Worm (Caenorhabditis elegans) whole organism, young adult: ENCODE data around the gene ify-1.

Experiments
- C06A6.2 ChIP-seq: fragments of 200-800 bp; sonication (Bioruptor generic); conservative IDR thresholded peaks from 2 replicates; pipeline ENCODE4 v1.3.6; 2022; ENCODE audit warnings: missing genetic modification characterization, missing compliant biosample characterization
- D2030.7 ChIP-seq: fragments of 200-800 bp; sonication (Bioruptor generic); IDR thresholded peaks from 2 replicates; pipeline ENCODE4 v1.3.6; 2022; ENCODE audit warnings: missing genetic modification reagents, missing genetic modification characterization, missing compliant biosample characterization
- T07F8.4 ChIP-seq: sonication (generic microtip); optimal IDR thresholded peaks from 2 replicates; lab custom pipeline; 2016; ENCODE audit warnings: mild to moderate bottlenecking, missing genetic modification characterization, moderate library complexity, missing compliant biosample characterization
- Y95B8A.8 ChIP-seq: fragments of 200-800 bp; sonication (Bioruptor generic); IDR thresholded peaks from 2 replicates; pipeline ENCODE4 v1.3.6; 2022; ENCODE audit warnings: missing genetic modification reagents, missing genetic modification characterization, missing compliant biosample characterization
- aptf-2 ChIP-seq: fragments of 200-800 bp; sonication (Bioruptor generic); conservative IDR thresholded peaks from 2 replicates; pipeline ENCODE4 v1.3.6; 2022; ENCODE audit warnings: missing genetic modification reagents, missing genetic modification characterization, missing compliant biosample characterization
- atf-7 ChIP-seq: sonication (generic microtip); optimal IDR thresholded peaks from 2 replicates; lab custom pipeline; 2017; ENCODE audit warnings: mild to moderate bottlenecking, missing genetic modification characterization, missing compliant biosample characterization
- ceh-27 ChIP-seq: fragments of 200-800 bp; sonication (Bioruptor generic); optimal IDR thresholded peaks from 2 replicates; lab custom pipeline; 2018; ENCODE audit warnings: mild to moderate bottlenecking, missing genetic modification characterization, moderate library complexity, missing compliant biosample characterization
- ets-4 ChIP-seq: fragments of 200-800 bp; sonication (Bioruptor generic); optimal IDR thresholded peaks from 2 replicates; lab custom pipeline; 2018; ENCODE audit warnings: mild to moderate bottlenecking, missing genetic modification characterization, missing compliant biosample characterization
- rpc-1 ChIP-seq, 2 experiments: fragments of 150-350 bp in 1 of 2; sonication (generic microtip) in 1 of 2; optimal IDR thresholded peaks; 2 replicates each; lab custom pipeline; 2014 to 2018; ENCODE audit warnings: missing biosample characterization in 1 of 2, missing genetic modification characterization in 1 of 2, missing genetic modification reagents in 1 of 2, missing genotype in 1 of 2
- snpc-3.4 ChIP-seq: sonication (generic microtip); optimal IDR thresholded peaks from 2 replicates; lab custom pipeline; 2017; ENCODE audit warnings: missing genetic modification characterization, mild to moderate bottlenecking, missing compliant biosample characterization, antibody characterized with exemption, moderate library complexity, missing genotype, missing genetic modification reagents
- snpc-4 ChIP-seq, 5 experiments: fragments of 150-350 bp in 1 of 5; sonication (generic microtip) in 4 of 5; optimal IDR thresholded peaks; 2 replicates each; lab custom pipeline; 2014 to 2018; ENCODE audit warnings: missing genetic modification characterization in 5 of 5, missing biosample characterization in 3 of 5, antibody characterized with exemption in 2 of 5, mild to moderate bottlenecking in 2 of 5, missing compliant biosample characterization in 2 of 5, missing genotype in 2 of 5, moderate library complexity in 2 of 5, missing genetic modification reagents in 1 of 5
- tbx-9 ChIP-seq: sonication (generic microtip); optimal IDR thresholded peaks from 2 replicates; lab custom pipeline; 2016; ENCODE audit warnings: borderline replicate concordance, missing genetic modification characterization, inconsistent platforms, missing compliant biosample characterization
- ztf-22 ChIP-seq: fragments of 200-800 bp; sonication (Bioruptor generic); optimal IDR thresholded peaks from 2 replicates; lab custom pipeline; 2018; ENCODE audit warnings: mild to moderate bottlenecking, missing genetic modification characterization, moderate library complexity, missing compliant biosample characterization

- TF ChIP-seq C06A6.2 (GFP tag; lab: Robert Waterston, UW) (no peak), snpc-4 (GFP tag; optimal IDR thresholded peaks at IDR 0.05; lab: Kevin White, UChicago) (no peak), snpc-4 (tag; optimal IDR thresholded peaks at IDR 0.05; lab: Kevin White, UChicago) (no peak), tbx-9 (tag; lab: Kevin White, UChicago) (no peak), D2030.7 (GFP tag; lab: Robert Waterston, UW) (no peak), ceh-27 (GFP tag; lab: Kevin White, UChicago) (no peak), Y95B8A.8 (no peak), atf-7 (tag; lab: Kevin White, UChicago) (no peak), ets-4 (GFP tag; lab: Kevin White, UChicago) (no peak), snpc-3.4 (no peak), rpc-1 (optimal IDR thresholded peaks at IDR 0.05; lab: Kevin White, UChicago) (no peak), rpc-1 (tag; optimal IDR thresholded peaks at IDR 0.05; lab: Kevin White, UChicago) (no peak), ztf-22 (GFP tag; lab: Kevin White, UChicago) (no peak), T07F8.4 (tag; lab: Kevin White, UChicago) (no peak), aptf-2 (no peak)
Measured at ce11 chrII:5058036-5058435, 3.1 kb upstream of the ify-1 start, which contains the start of gene C27A2.12.
